Worm (Caenorhabditis elegans): Measurements from ENCODE around the gene vps-24.

DNA sequence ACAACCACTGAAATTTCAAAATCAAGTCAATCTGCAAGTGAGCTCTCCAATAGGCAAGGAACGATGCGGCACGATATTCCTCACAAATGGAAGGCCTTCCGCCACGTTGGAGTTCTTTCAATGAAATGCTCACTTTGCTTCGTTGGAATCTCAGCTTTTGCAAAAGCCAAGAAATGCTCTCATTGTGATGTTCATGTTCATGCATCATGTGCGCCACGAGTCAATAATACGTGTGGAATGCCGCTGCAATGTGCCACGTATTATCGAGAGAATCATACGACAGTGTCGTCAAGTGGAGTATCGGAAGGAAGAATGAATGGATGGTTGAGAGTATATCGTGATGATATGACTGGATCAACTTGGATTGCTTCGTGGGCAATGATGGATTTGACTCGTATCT, 8.1 kb downstream of the vps-24 start:
- TF ChIP-seq dmd-6 (GFP tag; IDR thresholded peaks at IDR 0.05) (no peak), nhr-10 (tag; optimal IDR thresholded peaks at IDR 0.05) (no peak), ama-1 (optimal IDR thresholded peaks at IDR 0.05) (no peak), ceh-82 (tag; optimal IDR thresholded peaks at IDR 0.05) (no peak), mdt-29 (GFP tag; IDR thresholded peaks at IDR 0.05) (no peak), php-3 (GFP tag; IDR thresholded peaks at IDR 0.05) (no peak)
